Worm (Caenorhabditis elegans) whole organism, mixed stage, embryonic: ENCODE data around the gene C35A5.6.

Experiments
- M03D4.4 ChIP-seq: sonication (generic microtip); optimal IDR thresholded peaks from 2 replicates; lab custom pipeline; 2017; ENCODE audit warnings: mild to moderate bottlenecking, missing genetic modification characterization, missing compliant biosample characterization
- bed-3 ChIP-seq: fragments of 200-800 bp; sonication (Bioruptor generic); optimal IDR thresholded peaks from 3 replicates; lab custom pipeline; 2018; ENCODE audit warnings: mild to moderate bottlenecking, missing genetic modification characterization, moderate library complexity, missing compliant biosample characterization
- blmp-1 ChIP-seq: fragments of 150-350 bp; optimal IDR thresholded peaks from 2 replicates; lab custom pipeline; 2014; ENCODE audit warnings: missing biosample characterization, missing genetic modification characterization
- ceh-39 ChIP-seq: fragments of 150-350 bp; optimal IDR thresholded peaks from 2 replicates; lab custom pipeline; 2014; ENCODE audit warnings: missing biosample characterization, missing genetic modification characterization
- ceh-43 ChIP-seq: fragments of 200-800 bp; sonication (Bioruptor generic); optimal IDR thresholded peaks from 2 replicates; lab custom pipeline; 2018; ENCODE audit warnings: mild to moderate bottlenecking, missing genetic modification characterization, moderate library complexity, missing compliant biosample characterization
- ceh-83 ChIP-seq: fragments of 200-800 bp; sonication (Bioruptor generic); optimal IDR thresholded peaks from 2 replicates; lab custom pipeline; 2018; ENCODE audit warnings: mild to moderate bottlenecking, missing genetic modification characterization, missing compliant biosample characterization
- ces-1 ChIP-seq: fragments of 150-350 bp; optimal IDR thresholded peaks from 2 replicates; lab custom pipeline; 2014; ENCODE audit warnings: missing biosample characterization, missing genetic modification reagents, missing genetic modification characterization
- cnd-1 ChIP-seq: fragments of 200-800 bp; sonication (Bioruptor generic); optimal IDR thresholded peaks from 2 replicates; lab custom pipeline; 2018; ENCODE audit warnings: mild to moderate bottlenecking, missing genetic modification characterization, missing compliant biosample characterization
- drap-1 ChIP-seq: fragments of 200-800 bp; sonication (Bioruptor generic); optimal IDR thresholded peaks from 3 replicates; lab custom pipeline; 2018; ENCODE audit warnings: mild to moderate bottlenecking, missing genetic modification characterization, missing compliant biosample characterization
- elt-1 ChIP-seq: sonication (generic microtip); optimal IDR thresholded peaks from 2 replicates; lab custom pipeline; 2017; ENCODE audit warnings: missing genetic modification characterization, mild to moderate bottlenecking, missing compliant biosample characterization, antibody characterized with exemption, moderate library complexity, borderline replicate concordance; ENCODE audit not compliant: insufficient read depth
- elt-3 ChIP-seq: fragments of 150-350 bp; optimal IDR thresholded peaks from 2 replicates; lab custom pipeline; 2014; ENCODE audit warnings: missing biosample characterization, missing genetic modification characterization
- flh-1 ChIP-seq: fragments of 200-800 bp; sonication (Bioruptor generic); optimal IDR thresholded peaks from 2 replicates; lab custom pipeline; 2018; ENCODE audit warnings: mild to moderate bottlenecking, missing genetic modification characterization, moderate library complexity, missing compliant biosample characterization
- ham-2 ChIP-seq: fragments of 200-800 bp; sonication (Bioruptor generic); optimal IDR thresholded peaks from 2 replicates; lab custom pipeline; 2018; ENCODE audit warnings: mild to moderate bottlenecking, missing genetic modification characterization, missing compliant biosample characterization
- lin-13 ChIP-seq: fragments of 150-350 bp; optimal IDR thresholded peaks from 2 replicates; lab custom pipeline; 2014; ENCODE audit warnings: missing biosample characterization, missing genetic modification characterization
- lin-32 ChIP-seq: fragments of 200-800 bp; sonication (Bioruptor generic); optimal IDR thresholded peaks from 2 replicates; lab custom pipeline; 2018; ENCODE audit warnings: mild to moderate bottlenecking, missing genetic modification characterization, missing compliant biosample characterization
- mab-5 ChIP-seq: fragments of 150-350 bp; optimal IDR thresholded peaks from 2 replicates; lab custom pipeline; 2014; ENCODE audit warnings: missing biosample characterization, missing genetic modification characterization
- mls-2 ChIP-seq: sonication (generic microtip); optimal IDR thresholded peaks from 2 replicates; lab custom pipeline; 2016; ENCODE audit warnings: mild to moderate bottlenecking, missing genetic modification characterization, moderate library complexity, missing compliant biosample characterization
- nhr-12 ChIP-seq: fragments of 150-350 bp; optimal IDR thresholded peaks from 2 replicates; lab custom pipeline; 2014; ENCODE audit warnings: missing biosample characterization, missing genetic modification characterization
- nhr-2 ChIP-seq: fragments of 150-350 bp; optimal IDR thresholded peaks from 2 replicates; lab custom pipeline; 2014; ENCODE audit warnings: missing biosample characterization, missing genetic modification characterization
- nhr-237 ChIP-seq: fragments of 150-350 bp; optimal IDR thresholded peaks from 2 replicates; lab custom pipeline; 2014; ENCODE audit warnings: missing biosample characterization, missing genetic modification characterization
- nhr-28 ChIP-seq: fragments of 150-350 bp; optimal IDR thresholded peaks from 2 replicates; lab custom pipeline; 2014; ENCODE audit warnings: missing biosample characterization, missing genetic modification characterization
- nhr-76 ChIP-seq: sonication (generic microtip); optimal IDR thresholded peaks from 2 replicates; lab custom pipeline; 2017; ENCODE audit warnings: missing biosample characterization, missing genetic modification characterization
- pha-4 ChIP-seq: fragments of 150-350 bp; optimal IDR thresholded peaks from 2 replicates; lab custom pipeline; 2018; ENCODE audit warnings: missing biosample characterization, missing genetic modification reagents, missing genetic modification characterization
- sem-2 ChIP-seq: fragments of 200-800 bp; sonication (Bioruptor generic); optimal IDR thresholded peaks from 2 replicates; lab custom pipeline; 2018; ENCODE audit warnings: mild to moderate bottlenecking, missing genetic modification characterization, missing compliant biosample characterization
- snpc-4 ChIP-seq: fragments of 150-350 bp; optimal IDR thresholded peaks from 2 replicates; lab custom pipeline; 2014; ENCODE audit warnings: missing biosample characterization, missing genetic modification characterization
- sptf-1 ChIP-seq: sonication (generic microtip); optimal IDR thresholded peaks from 2 replicates; lab custom pipeline; 2017; ENCODE audit warnings: mild to moderate bottlenecking, missing genetic modification characterization, moderate library complexity, missing compliant biosample characterization
- tbx-8 ChIP-seq: fragments of 200-800 bp; sonication (Bioruptor generic); optimal IDR thresholded peaks from 2 replicates; lab custom pipeline; 2018; ENCODE audit warnings: mild to moderate bottlenecking, missing genetic modification characterization, moderate library complexity, missing compliant biosample characterization
- unc-120 ChIP-seq: sonication (generic microtip); optimal IDR thresholded peaks from 2 replicates; lab custom pipeline; 2017; ENCODE audit warnings: missing genetic modification characterization, missing compliant biosample characterization; ENCODE audit not compliant: poor library complexity, severe bottlenecking
- unc-39 ChIP-seq: fragments of 150-350 bp; optimal IDR thresholded peaks from 2 replicates; lab custom pipeline; 2014; ENCODE audit warnings: missing biosample characterization, missing genetic modification characterization
- unc-62 ChIP-seq: fragments of 150-350 bp; optimal IDR thresholded peaks from 2 replicates; lab custom pipeline; 2014; ENCODE audit warnings: missing biosample characterization, missing genetic modification reagents, missing genetic modification characterization
- zip-8 ChIP-seq: fragments of 150-350 bp; optimal IDR thresholded peaks from 2 replicates; lab custom pipeline; 2014; ENCODE audit warnings: missing biosample characterization, missing genetic modification characterization
- ztf-11 ChIP-seq: fragments of 150-350 bp; optimal IDR thresholded peaks from 2 replicates; lab custom pipeline; 2014; ENCODE audit warnings: missing biosample characterization, missing genetic modification characterization

The C35A5.6 gene

DNA sequence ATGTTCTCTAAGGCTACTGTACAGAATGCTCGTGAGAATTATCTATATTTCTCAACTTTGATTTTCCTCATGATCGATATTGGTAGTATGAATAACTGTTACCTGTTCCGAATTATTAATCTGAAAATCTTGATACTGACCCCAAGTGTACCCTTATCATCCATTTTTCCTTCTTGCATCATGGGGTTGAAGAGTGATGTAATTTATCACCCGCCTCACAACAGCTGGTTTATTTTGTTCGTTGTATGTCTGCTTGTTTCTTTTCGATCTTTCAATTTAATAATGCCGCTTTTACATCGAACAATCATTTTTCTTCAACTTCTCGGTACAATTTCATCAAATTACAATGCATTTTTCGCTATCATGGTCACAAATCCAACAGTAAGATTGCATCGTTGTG lies at the start of gene C35A5.6:
C35A5.6 (plus strand) TSS at position 283 of the 400 bp plus-strand sequence.
- no peak for TF ChIP-seq cnd-1 (tag; lab: Kevin White, UChicago)
- no peak for TF ChIP-seq ztf-11 (tag; lab: Kevin White, UChicago)
- no peak for TF ChIP-seq sptf-1 (tag; lab: Kevin White, UChicago)

DNA sequence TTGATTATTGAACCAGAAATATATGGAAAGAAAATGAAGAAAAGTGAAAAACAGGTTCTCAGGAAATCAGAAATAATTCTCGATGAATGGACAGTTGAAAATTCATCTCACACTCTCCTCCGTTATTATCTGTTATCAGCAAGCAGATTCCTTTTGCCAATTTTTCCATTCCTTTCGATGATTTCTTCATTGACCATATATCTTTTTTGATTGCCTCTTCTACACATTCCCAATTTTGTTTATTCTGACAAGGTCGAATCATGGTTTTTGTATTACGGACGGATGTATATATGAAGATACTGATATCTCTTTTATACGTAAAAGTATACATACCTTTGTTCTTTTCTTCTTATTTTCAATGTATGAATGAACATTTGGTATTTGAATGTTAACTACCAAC lies 48.3 kb upstream of the C35A5.6 start:
- no peak for TF ChIP-seq nhr-2 (tag; lab: Kevin White, UChicago)
- no peak for TF ChIP-seq flh-1 (GFP tag; lab: Kevin White, UChicago)
- TF ChIP-seq ceh-43: no peak
- no peak for TF ChIP-seq sem-2
- no peak for TF ChIP-seq drap-1
- TF ChIP-seq lin-32: no peak
- no peak for TF ChIP-seq tbx-8 (GFP tag; lab: Kevin White, UChicago)
- no peak for TF ChIP-seq nhr-12 (tag; lab: Kevin White, UChicago)
- TF ChIP-seq cnd-1 (tag; lab: Kevin White, UChicago): no peak
- TF ChIP-seq blmp-1 (tag; lab: Kevin White, UChicago): no peak
- no peak for TF ChIP-seq mab-5 (tag; lab: Kevin White, UChicago)
- TF ChIP-seq ces-1 (GFP tag; lab: Kevin White, UChicago): no peak
- no peak for TF ChIP-seq ztf-11 (tag; lab: Kevin White, UChicago)
- TF ChIP-seq bed-3: no peak
- no peak for TF ChIP-seq ceh-39 (tag; lab: Kevin White, UChicago)
- TF ChIP-seq, all 35 proteins: peak for 0

DNA sequence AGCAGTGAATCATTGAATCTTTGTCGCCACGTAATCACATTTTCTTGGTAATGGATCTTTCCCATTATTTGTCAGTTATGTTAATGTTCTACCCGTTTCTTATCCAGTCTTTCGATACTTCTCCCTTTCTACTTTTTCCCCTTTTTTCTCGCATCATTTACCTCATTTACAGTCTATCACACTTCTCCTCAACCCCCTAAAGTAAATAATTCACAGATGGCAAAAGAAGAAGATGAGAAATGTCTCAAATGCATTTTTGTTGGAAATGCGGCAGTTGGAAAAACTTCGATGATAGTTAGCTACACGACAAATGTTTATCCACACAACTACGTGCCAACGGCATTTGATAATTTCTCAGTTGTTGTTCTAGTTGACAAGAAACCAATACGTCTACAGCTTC lies 46.9 kb upstream of the C35A5.6 start, which contains the start of gene chw-1:
chw-1 (plus strand) TSS at position 217 of the 400 bp plus-strand sequence.
- no peak for TF ChIP-seq unc-62 (GFP tag; lab: Kevin White, UChicago)
- no peak for TF ChIP-seq zip-8 (tag; lab: Kevin White, UChicago)
- TF ChIP-seq tbx-8 (GFP tag; lab: Kevin White, UChicago): no peak
- no peak for TF ChIP-seq elt-3 (tag; lab: Kevin White, UChicago)
- TF ChIP-seq unc-39 (tag; lab: Kevin White, UChicago): no peak
- no peak for TF ChIP-seq nhr-237 (tag; lab: Kevin White, UChicago)

DNA sequence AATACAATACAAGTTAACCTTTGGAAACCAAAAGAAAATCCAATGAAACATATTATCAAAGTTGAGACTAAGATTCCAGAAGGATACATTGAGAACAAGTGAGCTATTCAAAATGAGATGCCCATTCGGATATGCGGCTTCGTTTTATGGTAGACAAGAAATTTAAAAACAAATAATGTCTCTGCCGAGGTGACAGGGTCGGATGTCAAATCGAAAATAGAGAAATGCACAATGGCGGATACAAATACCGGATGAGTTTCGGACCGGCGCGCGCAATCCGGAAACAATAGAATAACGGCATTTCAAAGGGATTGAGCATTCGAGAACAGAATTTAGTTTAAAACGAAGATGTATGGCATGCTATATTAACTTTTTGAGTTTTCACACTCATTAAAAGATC lies 45.7 kb upstream of the C35A5.6 start, which contains the start of gene F22E12.3:
F22E12.3 (minus strand) TSS at position 101 of the 400 bp plus-strand sequence.
- TF ChIP-seq M03D4.4 (tag; lab: Kevin White, UChicago): no peak
- TF ChIP-seq pha-4 (tag; lab: Kevin White, UChicago): no peak
- no peak for TF ChIP-seq elt-1 (tag; lab: Kevin White, UChicago)
- no peak for TF ChIP-seq lin-13 (tag; lab: Kevin White, UChicago)
- no peak for TF ChIP-seq ceh-43
- no peak for TF ChIP-seq snpc-4
- TF ChIP-seq nhr-12 (tag; lab: Kevin White, UChicago): no peak
- TF ChIP-seq nhr-237 (tag; lab: Kevin White, UChicago): no peak
- TF ChIP-seq sem-2: no peak
- TF ChIP-seq sptf-1 (tag; lab: Kevin White, UChicago): no peak
- TF ChIP-seq unc-120 (tag; lab: Kevin White, UChicago): no peak
- no peak for TF ChIP-seq ceh-83 (GFP tag; lab: Kevin White, UChicago)

DNA sequence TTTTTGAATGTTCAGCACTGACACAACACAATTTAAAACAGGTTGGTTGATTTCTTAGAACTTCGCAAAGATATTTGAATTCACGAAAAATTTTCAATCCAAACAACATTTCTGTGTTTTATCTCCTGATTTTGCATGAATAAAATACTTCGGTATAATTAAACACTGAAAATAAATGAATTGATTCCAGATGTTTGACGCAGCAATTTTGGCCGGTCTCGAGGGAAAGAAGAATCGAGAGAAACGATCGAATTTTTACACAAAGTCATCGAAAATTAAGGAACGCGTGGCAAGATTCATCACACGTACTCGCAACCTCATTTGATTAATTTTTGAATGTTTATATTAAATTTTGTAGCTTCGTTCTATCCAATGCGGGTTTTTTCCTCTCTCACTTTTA lies 44.8 kb upstream of the C35A5.6 start:
- TF ChIP-seq elt-3 (tag; lab: Kevin White, UChicago) (no peak), unc-120 (tag; lab: Kevin White, UChicago) (no peak), mls-2 (no peak), lin-32 (no peak), bed-3 (no peak), drap-1 (no peak), nhr-28 (tag; lab: Kevin White, UChicago) (no peak), ztf-11 (tag; lab: Kevin White, UChicago) (no peak), ham-2 (GFP tag; lab: Kevin White, UChicago) (no peak), flh-1 (GFP tag; lab: Kevin White, UChicago) (no peak), pha-4 (tag; lab: Kevin White, UChicago) (no peak), zip-8 (tag; lab: Kevin White, UChicago) (no peak), sem-2 (no peak), blmp-1 (tag; lab: Kevin White, UChicago) (no peak), mab-5 (tag; lab: Kevin White, UChicago) (no peak), nhr-76 (tag; lab: Kevin White, UChicago) (no peak), lin-13 (tag; lab: Kevin White, UChicago) (no peak), nhr-2 (tag; lab: Kevin White, UChicago) (no peak)
